Fruit fly (Drosophila melanogaster) whole organism, embryonic: ENCODE measurements around the gene CG44271.

Experiments used
- Blimp-1 ChIP-seq: fragments of 200-800 bp; sonication (Bioruptor generic); optimal IDR thresholded peaks from 3 replicates; lab custom pipeline; 2018; ENCODE audit warnings: missing biosample characterization, missing genetic modification characterization, mild to moderate bottlenecking, moderate library complexity, missing genetic modification reagents
- BtbVII ChIP-seq: fragments of 200-800 bp; sonication (Bioruptor generic); optimal IDR thresholded peaks from 3 replicates; lab custom pipeline; 2017; ENCODE audit warnings: missing biosample characterization, mild to moderate bottlenecking, missing genetic modification characterization
- CG10959 ChIP-seq: fragments of 200-800 bp; sonication (Bioruptor generic); IDR thresholded peaks from 2 replicates; pipeline ENCODE4 v1.3.6; 2022; ENCODE audit warnings: missing biosample characterization, missing genetic modification characterization
- CG11093 ChIP-seq: fragments of 200-800 bp; sonication (Bioruptor generic); IDR thresholded peaks from 3 replicates; pipeline ENCODE4 v1.3.6; 2022; ENCODE audit warnings: missing biosample characterization, missing genetic modification characterization
- CG12744 ChIP-seq: fragments of 200-800 bp; sonication (Bioruptor generic); optimal IDR thresholded peaks from 2 replicates; lab custom pipeline; 2016; ENCODE audit warnings: missing biosample characterization, missing genetic modification characterization
- CG13775 ChIP-seq: fragments of 200-800 bp; sonication (Bioruptor generic); optimal IDR thresholded peaks from 3 replicates; lab custom pipeline; 2017; ENCODE audit warnings: missing biosample characterization, mild to moderate bottlenecking, missing genetic modification characterization
- CG13894 ChIP-seq: fragments of 200-800 bp; sonication (Bioruptor generic); optimal IDR thresholded peaks from 3 replicates; lab custom pipeline; 2018; ENCODE audit warnings: missing biosample characterization, mild to moderate bottlenecking, missing genetic modification characterization, moderate library complexity
- CG16779 ChIP-seq: fragments of 200-800 bp; sonication (Bioruptor generic); IDR thresholded peaks from 2 replicates; pipeline ENCODE4 v1.3.6; 2022; ENCODE audit warnings: missing biosample characterization, missing genetic modification characterization
- CG16815 ChIP-seq: fragments of 200-800 bp; sonication (Bioruptor generic); optimal IDR thresholded peaks from 3 replicates; lab custom pipeline; 2017; ENCODE audit warnings: missing biosample characterization, mild to moderate bottlenecking, missing genetic modification characterization
- CG17802 ChIP-seq: fragments of 200-800 bp; sonication (Bioruptor generic); optimal IDR thresholded peaks from 2 replicates; lab custom pipeline; 2018; ENCODE audit warnings: missing biosample characterization, mild to moderate bottlenecking, missing genetic modification characterization, moderate library complexity
- CG3281 ChIP-seq: fragments of 200-800 bp; sonication (Bioruptor generic); optimal IDR thresholded peaks from 3 replicates; lab custom pipeline; 2017; ENCODE audit warnings: missing biosample characterization, mild to moderate bottlenecking, missing genetic modification characterization
- CG4282 ChIP-seq: fragments of 200-800 bp; sonication (Bioruptor generic); optimal IDR thresholded peaks from 2 replicates; lab custom pipeline; 2016; ENCODE audit warnings: missing biosample characterization, missing genetic modification characterization
- CG4424 ChIP-seq: fragments of 200-800 bp; sonication (Bioruptor generic); optimal IDR thresholded peaks from 3 replicates; lab custom pipeline; 2016; ENCODE audit warnings: missing biosample characterization, missing genetic modification characterization
- CG7745 ChIP-seq: fragments of 200-800 bp; sonication (Bioruptor generic); optimal IDR thresholded peaks from 2 replicates; lab custom pipeline; 2018; ENCODE audit warnings: missing biosample characterization, mild to moderate bottlenecking, missing genetic modification characterization, moderate library complexity
- CG7987 ChIP-seq: fragments of 200-800 bp; sonication (Bioruptor generic); optimal IDR thresholded peaks from 2 replicates; lab custom pipeline; 2018; ENCODE audit warnings: missing biosample characterization, mild to moderate bottlenecking, missing genetic modification characterization, moderate library complexity
- CG9437 ChIP-seq: fragments of 200-800 bp; sonication (Bioruptor generic); optimal IDR thresholded peaks from 2 replicates; lab custom pipeline; 2018; ENCODE audit warnings: missing biosample characterization, mild to moderate bottlenecking, missing genetic modification characterization
- CG9797 ChIP-seq: fragments of 200-800 bp; sonication (Bioruptor generic); optimal IDR thresholded peaks from 3 replicates; lab custom pipeline; 2018; ENCODE audit warnings: missing biosample characterization, mild to moderate bottlenecking, missing genetic modification characterization
- Doc3 ChIP-seq: fragments of 200-800 bp; sonication (Bioruptor generic); IDR thresholded peaks from 3 replicates; pipeline ENCODE4 v1.3.6; 2022; ENCODE audit warnings: missing biosample characterization, missing genetic modification characterization; ENCODE audit not compliant: partially characterized antibody
- Eip74EF ChIP-seq, 2 experiments: fragments of 200-800 bp in 1 of 2; fragments of >200 bp in 1 of 2; sonication (Bioruptor generic) in 1 of 2; optimal IDR thresholded peaks; 2 replicates each; lab custom pipeline; 2017 to 2019; ENCODE audit warnings: missing biosample characterization in 2 of 2, missing genetic modification characterization in 2 of 2, mild to moderate bottlenecking in 1 of 2, moderate library complexity in 1 of 2
- Fer1 ChIP-seq: fragments of 200-800 bp; sonication (Bioruptor generic); optimal IDR thresholded peaks from 2 replicates; lab custom pipeline; 2017; ENCODE audit warnings: missing biosample characterization, mild to moderate bottlenecking, missing genetic modification characterization
- Gsc ChIP-seq: fragments of 200-800 bp; sonication (Bioruptor generic); IDR thresholded peaks from 2 replicates; pipeline ENCODE4 v1.3.6; 2022; ENCODE audit warnings: missing biosample characterization, missing genetic modification characterization
- Mes4 ChIP-seq: fragments of 200-800 bp; sonication (Bioruptor generic); optimal IDR thresholded peaks from 2 replicates; lab custom pipeline; 2016; ENCODE audit warnings: missing biosample characterization, missing genetic modification characterization
- Mrtf ChIP-seq: fragments of 200-800 bp; sonication (Bioruptor generic); IDR thresholded peaks from 3 replicates; pipeline ENCODE4 v1.3.6; 2022; ENCODE audit warnings: missing biosample characterization, missing genetic modification characterization
- Xbp1 ChIP-seq: fragments of 200-800 bp; sonication (Bioruptor generic); optimal IDR thresholded peaks from 3 replicates; lab custom pipeline; 2016; ENCODE audit warnings: missing biosample characterization, mild to moderate bottlenecking, missing genetic modification characterization
- YL-1 ChIP-seq: fragments of 200-800 bp; sonication (Bioruptor generic); optimal IDR thresholded peaks from 3 replicates; lab custom pipeline; 2017; ENCODE audit warnings: missing biosample characterization, mild to moderate bottlenecking, missing genetic modification characterization
- ab ChIP-seq: fragments of 200-800 bp; sonication (Bioruptor generic); optimal IDR thresholded peaks from 2 replicates; lab custom pipeline; 2016; ENCODE audit warnings: missing biosample characterization, missing genetic modification characterization
- ap ChIP-seq: fragments of 200-800 bp; sonication (Bioruptor generic); IDR thresholded peaks from 2 replicates; pipeline ENCODE4 v1.3.6; 2022; ENCODE audit warnings: missing biosample characterization, missing genetic modification characterization
- cato ChIP-seq: fragments of 200-800 bp; sonication (Bioruptor generic); optimal IDR thresholded peaks from 2 replicates; lab custom pipeline; 2016; ENCODE audit warnings: missing biosample characterization, missing genetic modification characterization, borderline replicate concordance
- crp ChIP-seq, 2 experiments: fragments of 200-800 bp; sonication (Bioruptor generic); optimal IDR thresholded peaks; 2 replicates in 1 of 2; 3 replicates in 1 of 2; lab custom pipeline; 2017; ENCODE audit warnings: missing biosample characterization in 2 of 2, missing genetic modification characterization in 2 of 2, mild to moderate bottlenecking in 1 of 2, moderate library complexity in 1 of 2
- dpn ChIP-seq, 2 experiments: fragments of 200-800 bp; sonication (Bioruptor generic); optimal IDR thresholded peaks; 3 replicates each; lab custom pipeline; 2016; ENCODE audit warnings: missing biosample characterization in 2 of 2, missing genetic modification characterization in 2 of 2
- fd3F ChIP-seq: fragments of 200-800 bp; sonication (Bioruptor generic); optimal IDR thresholded peaks from 2 replicates; lab custom pipeline; 2018; ENCODE audit warnings: missing biosample characterization, mild to moderate bottlenecking, missing genetic modification characterization, moderate library complexity
- ftz-f1 ChIP-seq: fragments of 200-800 bp; sonication (Bioruptor generic); optimal IDR thresholded peaks from 2 replicates; lab custom pipeline; 2016; ENCODE audit warnings: missing biosample characterization, missing genetic modification characterization
- gce ChIP-seq: fragments of 200-800 bp; sonication (Bioruptor generic); IDR thresholded peaks from 3 replicates; pipeline ENCODE4 v1.3.6; 2022; ENCODE audit warnings: missing biosample characterization, missing genetic modification characterization
- inv ChIP-seq: fragments of 200-800 bp; sonication (Bioruptor generic); IDR thresholded peaks from 2 replicates; pipeline ENCODE4 v1.3.6; 2022; ENCODE audit warnings: missing biosample characterization, missing genetic modification characterization; ENCODE audit not compliant: partially characterized antibody
- jigr1 ChIP-seq: fragments of 200-800 bp; sonication (Bioruptor generic); IDR thresholded peaks from 3 replicates; pipeline ENCODE4 v1.3.6; 2022; ENCODE audit warnings: missing biosample characterization, missing genetic modification characterization
- lov ChIP-seq, 2 experiments: fragments of 200-800 bp in 1 of 2; fragments of >200 bp in 1 of 2; sonication (Bioruptor generic) in 1 of 2; IDR thresholded peaks in 1 of 2; optimal IDR thresholded peaks in 1 of 2; 2 replicates in 1 of 2; 3 replicates in 1 of 2; pipeline versions ENCODE4 v1.3.6 to Lab custom; 2017 to 2022; ENCODE audit warnings: missing biosample characterization in 1 of 2, missing genetic modification characterization in 1 of 2
- maf-S ChIP-seq: fragments of 200-800 bp; sonication (Bioruptor generic); optimal IDR thresholded peaks from 2 replicates; lab custom pipeline; 2016; ENCODE audit warnings: missing biosample characterization, missing genetic modification characterization
- mam ChIP-seq: fragments of 200-800 bp; sonication (Bioruptor generic); optimal IDR thresholded peaks from 3 replicates; lab custom pipeline; 2016; ENCODE audit warnings: missing biosample characterization, missing genetic modification characterization
- mld ChIP-seq: fragments of 200-800 bp; sonication (Bioruptor generic); IDR thresholded peaks from 3 replicates; pipeline ENCODE4 v1.3.6; 2022; ENCODE audit warnings: missing biosample characterization, missing genetic modification characterization; ENCODE audit not compliant: partially characterized antibody
- nerfin-2 ChIP-seq: fragments of 200-800 bp; sonication (Bioruptor generic); IDR thresholded peaks from 2 replicates; pipeline ENCODE4 v1.3.6; 2022; ENCODE audit warnings: missing biosample characterization, missing genetic modification characterization; ENCODE audit not compliant: partially characterized antibody
- oc ChIP-seq: fragments of 200-800 bp; sonication (Bioruptor generic); optimal IDR thresholded peaks from 2 replicates; lab custom pipeline; 2018; ENCODE audit warnings: missing biosample characterization, mild to moderate bottlenecking, missing genetic modification characterization, moderate library complexity
- peb ChIP-seq: fragments of 200-800 bp; sonication (Bioruptor generic); IDR thresholded peaks from 2 replicates; pipeline ENCODE4 v1.3.6; 2022; ENCODE audit warnings: missing biosample characterization, missing genetic modification characterization
- ro ChIP-seq: fragments of 200-800 bp; sonication (Bioruptor generic); IDR thresholded peaks from 2 replicates; pipeline ENCODE4 v1.3.6; 2022; ENCODE audit warnings: missing biosample characterization, missing genetic modification characterization
- shn ChIP-seq: fragments of 200-800 bp; sonication (Bioruptor generic); optimal IDR thresholded peaks from 3 replicates; lab custom pipeline; 2016; ENCODE audit warnings: missing biosample characterization, missing genetic modification characterization
- tap ChIP-seq: fragments of 200-800 bp; optimal IDR thresholded peaks from 3 replicates; lab custom pipeline; 2019; ENCODE audit warnings: missing biosample characterization, mild to moderate bottlenecking, missing genetic modification characterization, moderate library complexity
- tio ChIP-seq: fragments of 200-800 bp; sonication (Bioruptor generic); optimal IDR thresholded peaks from 2 replicates; lab custom pipeline; 2017; ENCODE audit warnings: missing biosample characterization, missing genetic modification characterization, inconsistent platforms
- ttk ChIP-seq: fragments of 200-800 bp; sonication (Bioruptor generic); IDR thresholded peaks from 2 replicates; pipeline ENCODE4 v2.1.2; 2022; ENCODE audit warnings: missing biosample characterization, missing genetic modification characterization
- tx ChIP-seq: fragments of 200-800 bp; sonication (Bioruptor generic); optimal IDR thresholded peaks from 2 replicates; lab custom pipeline; 2016; ENCODE audit warnings: missing biosample characterization, missing genetic modification characterization
- wor ChIP-seq: fragments of 200-800 bp; sonication (Bioruptor generic); IDR thresholded peaks from 2 replicates; pipeline ENCODE4 v1.3.6; 2022; ENCODE audit warnings: missing biosample characterization, missing genetic modification characterization
- z ChIP-seq: fragments of 200-800 bp; sonication (Bioruptor generic); IDR thresholded peaks from 3 replicates; pipeline ENCODE4 v1.3.6; 2022; ENCODE audit warnings: missing biosample characterization, missing genetic modification characterization

The CG44271 gene

dm6 chr2L:6787973-6788368, 40.3 kb upstream of the CG44271 start (continued):
- TF ChIP-seq ttk (GFP tag; lab: Robert Waterston, UW) (no peak), jigr1 (GFP tag; lab: Robert Waterston, UW) (no peak), CG7745 (no peak), CG9797 (GFP tag; lab: Kevin White, UChicago) (no peak), CG9437 (GFP tag; lab: Kevin White, UChicago) (peak; percentile 20), Fer1 (GFP tag; lab: Kevin White, UChicago) (no peak), mam (GFP tag; lab: Kevin White, UChicago) (peak; percentile 25), mld (GFP tag; lab: Robert Waterston, UW) (no peak), CG10959 (peak; percentile 34), oc (tag; lab: Kevin White, UChicago) (peak; percentile 40), tap (tag; lab: Kevin White, UChicago) (peak; percentile 18), CG4424 (GFP tag; lab: Kevin White, UChicago) (peak; percentile 54), lov (optimal IDR thresholded peaks at IDR 0.05; lab: Kevin White, UChicago) (no peak), lov (GFP tag; IDR thresholded peaks at IDR 0.05; lab: Robert Waterston, UW) (0 out of 3 replicates have a peak, but pooled peaks have one; percentile 59), gce (GFP tag; lab: Robert Waterston, UW) (no peak), CG16815 (GFP tag; lab: Kevin White, UChicago) (no peak), Gsc (GFP tag; lab: Robert Waterston, UW) (no peak), CG4282 (no peak), crp (GFP tag; optimal IDR thresholded peaks at IDR 0.05; lab: Kevin White, UChicago) (no peak), Xbp1 (GFP tag; lab: Kevin White, UChicago) (peak; percentile 59), CG13894 (no peak), shn (GFP tag; lab: Kevin White, UChicago) (peak; percentile 41), z (GFP tag; lab: Robert Waterston, UW) (no peak), cato (peak; percentile 2), wor (GFP tag; lab: Robert Waterston, UW) (no peak), dpn (GFP tag; optimal IDR thresholded peaks at IDR 0.05; lab: Kevin White, UChicago) (peak; percentile 54 to 61), BtbVII (GFP tag; lab: Kevin White, UChicago) (no peak), Mrtf (GFP tag; lab: Robert Waterston, UW) (0 out of 3 replicates have a peak, but pooled peaks have one; percentile 36), inv (no peak), Doc3 (no peak), Blimp-1 (peak; percentile 78), ab (GFP tag; lab: Kevin White, UChicago) (peak; percentile 14), ap (GFP tag; lab: Robert Waterston, UW) (no peak; the same call in 1 of the 2 replicates), peb (GFP tag; lab: Robert Waterston, UW) (no peak), maf-S (peak; percentile 40), CG7987 (GFP tag; lab: Kevin White, UChicago) (no peak), CG12744 (GFP tag; lab: Kevin White, UChicago) (peak; percentile 28), CG11093 (GFP tag; lab: Robert Waterston, UW) (no peak), ro (no peak), CG3281 (GFP tag; lab: Kevin White, UChicago) (peak; percentile 35), CG16779 (GFP tag; lab: Robert Waterston, UW) (no peak), fd3F (GFP tag; lab: Kevin White, UChicago) (peak; percentile 36), YL-1 (no peak), Mes4 (peak; percentile 44), tx (GFP tag; lab: Kevin White, UChicago) (peak; percentile 53), ftz-f1 (GFP tag; lab: Kevin White, UChicago) (no peak), CG13775 (GFP tag; lab: Kevin White, UChicago) (peak; percentile 29), Eip74EF (GFP tag; optimal IDR thresholded peaks at IDR 0.05; lab: Kevin White, UChicago) (peak in 1 of 2 experiments; percentile 75), tio (peak; percentile 57), nerfin-2 (GFP tag; lab: Robert Waterston, UW) (no peak), CG17802 (tag; lab: Kevin White, UChicago) (peak; percentile 41)
